Worm (Caenorhabditis elegans) whole organism, late embryonic: Measurements from ENCODE around the gene Y26E6A.3.

Experiments used
- K09A11.1 ChIP-seq: sonication (generic microtip); optimal IDR thresholded peaks from 2 replicates; lab custom pipeline; 2017; ENCODE audit warnings: antibody characterized with exemption, mild to moderate bottlenecking, missing genetic modification characterization, missing compliant biosample characterization; ENCODE audit not compliant: insufficient read depth
- ahr-1 ChIP-seq: sonication (generic microtip); optimal IDR thresholded peaks from 2 replicates; lab custom pipeline; 2016; ENCODE audit warnings: missing genetic modification characterization, missing compliant biosample characterization
- ceh-2 ChIP-seq: sonication (generic microtip); optimal IDR thresholded peaks from 2 replicates; lab custom pipeline; 2016; ENCODE audit warnings: missing genotype, missing genetic modification characterization, missing compliant biosample characterization
- ceh-22 ChIP-seq: sonication (generic microtip); optimal IDR thresholded peaks from 2 replicates; lab custom pipeline; 2017; ENCODE audit warnings: missing biosample characterization, missing genetic modification characterization
- ceh-30 ChIP-seq: fragments of 150-350 bp; optimal IDR thresholded peaks from 2 replicates; lab custom pipeline; 2014; ENCODE audit warnings: missing biosample characterization, missing genetic modification characterization
- ceh-31 ChIP-seq: sonication (generic microtip); optimal IDR thresholded peaks from 2 replicates; lab custom pipeline; 2016; ENCODE audit warnings: missing genetic modification characterization, missing compliant biosample characterization
- ceh-45 ChIP-seq: fragments of 200-800 bp; sonication (Bioruptor generic); IDR thresholded peaks from 2 replicates; pipeline ENCODE4 v1.3.6; 2022; ENCODE audit warnings: missing genetic modification reagents, missing genetic modification characterization, missing compliant biosample characterization
- che-1 ChIP-seq: sonication (generic microtip); optimal IDR thresholded peaks from 2 replicates; lab custom pipeline; 2016; ENCODE audit warnings: mild to moderate bottlenecking, missing genetic modification characterization, missing compliant biosample characterization
- elt-4 ChIP-seq: sonication (generic microtip); optimal IDR thresholded peaks from 2 replicates; lab custom pipeline; 2016; ENCODE audit warnings: missing genetic modification characterization, missing compliant biosample characterization
- eyg-1 ChIP-seq: sonication (generic microtip); optimal IDR thresholded peaks from 2 replicates; lab custom pipeline; 2016; ENCODE audit warnings: missing genotype, missing genetic modification characterization, missing compliant biosample characterization
- fax-1 ChIP-seq: sonication (generic microtip); optimal IDR thresholded peaks from 2 replicates; lab custom pipeline; 2016; ENCODE audit warnings: missing genotype, missing genetic modification characterization, missing compliant biosample characterization
- hlh-13 ChIP-seq: fragments of 200-800 bp; sonication (Bioruptor generic); optimal IDR thresholded peaks from 2 replicates; lab custom pipeline; 2018; ENCODE audit warnings: mild to moderate bottlenecking, missing genetic modification characterization, missing compliant biosample characterization
- hlh-15 ChIP-seq: sonication (generic microtip); optimal IDR thresholded peaks from 2 replicates; lab custom pipeline; 2016; ENCODE audit warnings: missing genetic modification characterization, missing compliant biosample characterization
- hlh-6 ChIP-seq: sonication (generic microtip); optimal IDR thresholded peaks from 2 replicates; lab custom pipeline; 2016; ENCODE audit warnings: missing genotype, missing genetic modification characterization, missing compliant biosample characterization
- lin-11 ChIP-seq: fragments of 200-800 bp; sonication (Bioruptor generic); optimal IDR thresholded peaks from 2 replicates; lab custom pipeline; 2018; ENCODE audit warnings: mild to moderate bottlenecking, missing genetic modification characterization, missing compliant biosample characterization
- mec-3 ChIP-seq: sonication (generic microtip); optimal IDR thresholded peaks from 2 replicates; lab custom pipeline; 2016; ENCODE audit warnings: borderline replicate concordance, missing genetic modification characterization, missing compliant biosample characterization
- nfya-1 ChIP-seq: sonication (generic microtip); optimal IDR thresholded peaks from 2 replicates; lab custom pipeline; 2017; ENCODE audit warnings: missing genetic modification characterization, mild to moderate bottlenecking, missing compliant biosample characterization, antibody characterized with exemption, moderate library complexity
- nhr-11 ChIP-seq: fragments of 150-350 bp; optimal IDR thresholded peaks from 2 replicates; lab custom pipeline; 2014; ENCODE audit warnings: missing biosample characterization, missing genetic modification characterization
- odd-2 ChIP-seq: sonication (generic microtip); optimal IDR thresholded peaks from 2 replicates; lab custom pipeline; 2017; ENCODE audit warnings: antibody characterized with exemption, mild to moderate bottlenecking, missing genetic modification characterization, missing compliant biosample characterization
- pag-3 ChIP-seq: sonication (generic microtip); optimal IDR thresholded peaks from 2 replicates; lab custom pipeline; 2016; ENCODE audit warnings: missing compliant biosample characterization, missing genetic modification characterization, borderline replicate concordance
- pax-1 ChIP-seq: fragments of 150-350 bp; optimal IDR thresholded peaks from 2 replicates; lab custom pipeline; 2014; ENCODE audit warnings: missing biosample characterization, missing genetic modification characterization
- pha-2 ChIP-seq: sonication (generic microtip); optimal IDR thresholded peaks from 2 replicates; lab custom pipeline; 2017; ENCODE audit warnings: mild to moderate bottlenecking, missing genetic modification characterization, missing compliant biosample characterization
- pha-4 ChIP-seq: fragments of 150-350 bp; optimal IDR thresholded peaks from 2 replicates; lab custom pipeline; 2018; ENCODE audit warnings: missing biosample characterization, missing genetic modification reagents, missing genetic modification characterization
- ref-2 ChIP-seq: sonication (generic microtip); optimal IDR thresholded peaks from 2 replicates; lab custom pipeline; 2016; ENCODE audit warnings: missing genetic modification characterization, missing compliant biosample characterization
- rnt-1 ChIP-seq: sonication (generic microtip); optimal IDR thresholded peaks from 2 replicates; lab custom pipeline; 2016; ENCODE audit warnings: missing genetic modification characterization, missing compliant biosample characterization
- sox-2 ChIP-seq: fragments of 200-800 bp; sonication (Bioruptor generic); IDR thresholded peaks from 2 replicates; pipeline ENCODE4 v1.3.6; 2022; ENCODE audit warnings: missing genetic modification reagents, missing genetic modification characterization, missing compliant biosample characterization
- sox-4 ChIP-seq: sonication (generic microtip); optimal IDR thresholded peaks from 2 replicates; lab custom pipeline; 2017; ENCODE audit warnings: mild to moderate bottlenecking, missing genetic modification characterization, inconsistent platforms, missing compliant biosample characterization
- tbx-2 ChIP-seq: sonication (generic microtip); optimal IDR thresholded peaks from 2 replicates; lab custom pipeline; 2016; ENCODE audit warnings: missing genetic modification characterization, missing compliant biosample characterization
- tbx-7 ChIP-seq: sonication (generic microtip); optimal IDR thresholded peaks from 2 replicates; lab custom pipeline; 2016; ENCODE audit warnings: missing genotype, missing genetic modification characterization, missing compliant biosample characterization
- ttx-3 ChIP-seq: sonication (generic microtip); optimal IDR thresholded peaks from 2 replicates; lab custom pipeline; 2016; ENCODE audit warnings: missing genetic modification reagents, missing genetic modification characterization, missing compliant biosample characterization
- unc-42 ChIP-seq: sonication (generic microtip); optimal IDR thresholded peaks from 2 replicates; lab custom pipeline; 2016; ENCODE audit warnings: missing genotype, missing genetic modification characterization, missing compliant biosample characterization
- unc-86 ChIP-seq: sonication (generic microtip); optimal IDR thresholded peaks from 2 replicates; lab custom pipeline; 2016; ENCODE audit warnings: missing genetic modification characterization, missing compliant biosample characterization
- zip-5 ChIP-seq: sonication (generic microtip); optimal IDR thresholded peaks from 2 replicates; lab custom pipeline; 2016; ENCODE audit warnings: missing genetic modification characterization, missing compliant biosample characterization
- ztf-16 ChIP-seq: sonication (generic microtip); optimal IDR thresholded peaks from 2 replicates; lab custom pipeline; 2017; ENCODE audit warnings: missing genetic modification characterization, missing compliant biosample characterization

The Y26E6A.3 gene

ce11 chrX:13881760-13882369, 27.9 kb downstream of the Y26E6A.3 start:
- TF ChIP-seq che-1 (tag; lab: Kevin White, UChicago) (no peak), tbx-2 (tag; lab: Kevin White, UChicago) (no peak), pha-2 (tag; lab: Kevin White, UChicago) (no peak), hlh-6 (no peak), ceh-31 (tag; lab: Kevin White, UChicago) (peak; percentile 7), ref-2 (peak; percentile 15), K09A11.1 (tag; lab: Kevin White, UChicago) (no peak), ttx-3 (no peak), sox-2 (no peak), eyg-1 (tag; lab: Kevin White, UChicago) (no peak), lin-11 (tag; lab: Kevin White, UChicago) (no peak), rnt-1 (tag; lab: Kevin White, UChicago) (no peak), fax-1 (tag; lab: Kevin White, UChicago) (no peak), unc-42 (tag; lab: Kevin White, UChicago) (peak; percentile 79), tbx-7 (tag; lab: Kevin White, UChicago) (no peak), unc-86 (no peak), ceh-30 (tag; lab: Kevin White, UChicago) (no peak), elt-4 (tag; lab: Kevin White, UChicago) (no peak), pag-3 (tag; lab: Kevin White, UChicago) (no peak), pax-1 (tag; lab: Kevin White, UChicago) (no peak), hlh-13 (GFP tag; lab: Kevin White, UChicago) (no peak), pha-4 (tag; lab: Kevin White, UChicago) (no peak), ceh-45 (GFP tag; lab: Robert Waterston, UW) (no peak), zip-5 (tag; lab: Kevin White, UChicago) (no peak), odd-2 (tag; lab: Kevin White, UChicago) (no peak)

ce11 chrX:13878082-13878481, 31.7 kb downstream of the Y26E6A.3 start:
- TF ChIP-seq nhr-11 (tag; lab: Kevin White, UChicago) (no peak), mec-3 (tag; lab: Kevin White, UChicago) (no peak), ceh-22 (tag; lab: Kevin White, UChicago) (no peak), nfya-1 (tag; lab: Kevin White, UChicago) (no peak), sox-4 (tag; lab: Kevin White, UChicago) (no peak), ahr-1 (tag; lab: Kevin White, UChicago) (no peak), rnt-1 (tag; lab: Kevin White, UChicago) (no peak), pha-4 (tag; lab: Kevin White, UChicago) (no peak)

- TF ChIP-seq ztf-16: no peak
These were observed 32.9 kb downstream of the Y26E6A.3 start for ce11 chrX:13876860-13877259.

ce11 chrX:13875913-13876312, 33.8 kb downstream of the Y26E6A.3 start:
- no peak for TF ChIP-seq hlh-15 (tag; lab: Kevin White, UChicago)
- no peak for TF ChIP-seq ceh-2 (tag; lab: Kevin White, UChicago)
- TF ChIP-seq unc-42 (tag; lab: Kevin White, UChicago): peak; percentile 92
- peak; percentile 5 for TF ChIP-seq ceh-31 (tag; lab: Kevin White, UChicago)
